Worm (Caenorhabditis elegans): ENCODE results near the gene ins-10.

DNA sequence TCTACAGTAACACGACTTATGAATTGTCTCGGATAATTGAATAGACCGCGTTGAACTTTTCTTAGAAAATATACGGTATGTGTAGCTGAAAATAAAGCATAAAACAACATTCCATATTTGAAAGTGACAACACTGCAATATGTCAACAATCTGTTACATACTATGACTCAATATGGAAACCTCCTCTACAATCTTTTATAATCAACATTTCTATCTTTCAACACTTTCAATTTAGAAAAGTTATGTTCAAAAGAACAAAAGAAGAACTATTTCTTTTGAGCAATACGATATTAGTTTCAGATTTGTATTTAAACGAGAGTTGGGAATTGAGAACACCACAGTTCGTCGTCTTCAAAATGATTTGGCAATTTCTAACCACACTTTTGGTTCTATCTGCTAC, 48.7 kb downstream of the ins-10 start, which contains the start of gene D1086.10:
- TF ChIP-seq flt-1 (GFP tag; IDR thresholded peaks at IDR 0.05) (no peak), ama-1 (optimal IDR thresholded peaks at IDR 0.05) (no peak), F13C5.2 (tag; optimal IDR thresholded peaks at IDR 0.05) (no peak), hmbx-1 (tag; optimal IDR thresholded peaks at IDR 0.05) (no peak), pes-1 (GFP tag; IDR thresholded peaks at IDR 0.05) (no peak), tbx-11 (GFP tag; IDR thresholded peaks at IDR 0.05) (no peak), tbx-37 (GFP tag; conservative IDR thresholded peaks at IDR 0.05) (no peak), tra-4 (tag; optimal IDR thresholded peaks at IDR 0.05) (no peak), scrt-1 (GFP tag; IDR thresholded peaks at IDR 0.05) (no peak), hnd-1 (tag; optimal IDR thresholded peaks at IDR 0.05) (no peak), ets-7 (tag; optimal IDR thresholded peaks at IDR 0.05) (no peak), sea-1 (GFP tag; conservative IDR thresholded peaks at IDR 0.05) (no peak)

Measured in whole organism, early embryonic.